Worm (Caenorhabditis elegans) whole organism, L3 larva: ENCODE measurements around the gene nhr-181.

Experiments
- R02D3.7 ChIP-seq: fragments of 150-350 bp; optimal IDR thresholded peaks from 2 replicates; lab custom pipeline; 2014; ENCODE audit warnings: missing biosample characterization, missing genetic modification characterization
- ZK546.5 ChIP-seq: sonication (generic microtip); optimal IDR thresholded peaks from 2 replicates; lab custom pipeline; 2017; ENCODE audit warnings: missing biosample characterization, missing genetic modification characterization
- aly-2 ChIP-seq: fragments of 150-350 bp; optimal IDR thresholded peaks from 2 replicates; lab custom pipeline; 2014; ENCODE audit warnings: missing biosample characterization, missing genetic modification characterization
- ama-1 ChIP-seq: fragments of 150-350 bp; optimal IDR thresholded peaks from 2 replicates; lab custom pipeline; 2018
- ceh-16 ChIP-seq: sonication (generic microtip); optimal IDR thresholded peaks from 2 replicates; lab custom pipeline; 2017; ENCODE audit warnings: missing biosample characterization, missing genetic modification characterization
- ceh-28 ChIP-seq: fragments of 150-350 bp; optimal IDR thresholded peaks from 2 replicates; lab custom pipeline; 2014; ENCODE audit warnings: missing biosample characterization, missing genetic modification reagents, missing genetic modification characterization
- ceh-82 ChIP-seq: fragments of 150-350 bp; optimal IDR thresholded peaks from 2 replicates; lab custom pipeline; 2014; ENCODE audit warnings: missing biosample characterization, missing genetic modification characterization
- ceh-9 ChIP-seq: sonication (generic microtip); optimal IDR thresholded peaks from 2 replicates; lab custom pipeline; 2018; ENCODE audit warnings: missing biosample characterization, missing genetic modification characterization
- daf-12 ChIP-seq: fragments of 150-350 bp; optimal IDR thresholded peaks from 2 replicates; lab custom pipeline; 2014; ENCODE audit warnings: missing biosample characterization, missing genetic modification reagents, missing genetic modification characterization
- egl-27 ChIP-seq: sonication (generic microtip); optimal IDR thresholded peaks from 4 replicates; lab custom pipeline; 2017; ENCODE audit warnings: missing biosample characterization, missing genetic modification reagents, missing genetic modification characterization
- egl-5 ChIP-seq: fragments of 150-350 bp; optimal IDR thresholded peaks from 2 replicates; lab custom pipeline; 2017; ENCODE audit warnings: missing biosample characterization, missing genetic modification reagents, missing genetic modification characterization, inconsistent platforms
- elt-1 ChIP-seq: fragments of 150-350 bp; optimal IDR thresholded peaks from 2 replicates; lab custom pipeline; 2014; ENCODE audit warnings: missing biosample characterization, missing genetic modification characterization
- elt-2 ChIP-seq: sonication (generic microtip); optimal IDR thresholded peaks from 2 replicates; lab custom pipeline; 2016; ENCODE audit warnings: missing genetic modification reagents, mild to moderate bottlenecking, missing genetic modification characterization, missing compliant biosample characterization
- elt-3 ChIP-seq, 3 experiments: fragments of 150-350 bp in 1 of 3; sonication (generic microtip) in 2 of 3; optimal IDR thresholded peaks; 2 replicates in 2 of 3; 4 replicates in 1 of 3; lab custom pipeline; 2014 to 2017; ENCODE audit warnings: missing biosample characterization in 3 of 3, missing genetic modification characterization in 3 of 3
- eor-1 ChIP-seq, 2 experiments: fragments of 150-350 bp; optimal IDR thresholded peaks; 2 replicates each; lab custom pipeline; 2014 to 2018; ENCODE audit warnings: missing biosample characterization in 2 of 2, missing genetic modification characterization in 2 of 2
- fkh-10 ChIP-seq: sonication (generic microtip); optimal IDR thresholded peaks from 2 replicates; lab custom pipeline; 2017; ENCODE audit warnings: missing biosample characterization, missing genetic modification reagents, missing genetic modification characterization
- fkh-2 ChIP-seq: fragments of 150-350 bp; optimal IDR thresholded peaks from 2 replicates; lab custom pipeline; 2014; ENCODE audit warnings: missing biosample characterization, missing genetic modification reagents, missing genetic modification characterization
- fos-1 ChIP-seq: fragments of 150-350 bp; optimal IDR thresholded peaks from 2 replicates; lab custom pipeline; 2014; ENCODE audit warnings: missing biosample characterization, missing genetic modification characterization
- hmg-11 ChIP-seq: sonication (generic microtip); optimal IDR thresholded peaks from 2 replicates; lab custom pipeline; 2016; ENCODE audit warnings: missing genetic modification characterization, missing compliant biosample characterization
- jun-1 ChIP-seq: fragments of 150-350 bp; optimal IDR thresholded peaks from 2 replicates; lab custom pipeline; 2014; ENCODE audit warnings: missing biosample characterization, missing genetic modification reagents, missing genetic modification characterization
- lin-15B ChIP-seq: fragments of 150-350 bp; optimal IDR thresholded peaks from 2 replicates; lab custom pipeline; 2014; ENCODE audit warnings: missing biosample characterization, missing genetic modification characterization
- lin-39 ChIP-seq: fragments of 150-350 bp; optimal IDR thresholded peaks from 2 replicates; lab custom pipeline; 2018; ENCODE audit warnings: missing biosample characterization, missing genetic modification reagents, missing genetic modification characterization
- lsy-12 ChIP-seq: sonication (generic microtip); optimal IDR thresholded peaks from 2 replicates; lab custom pipeline; 2016; ENCODE audit warnings: mild to moderate bottlenecking, missing genetic modification characterization, missing compliant biosample characterization
- mdl-1 ChIP-seq: fragments of 150-350 bp; optimal IDR thresholded peaks from 2 replicates; lab custom pipeline; 2014; ENCODE audit warnings: missing biosample characterization, missing genetic modification characterization
- mml-1 ChIP-seq: fragments of 150-350 bp; sonication (generic microtip); optimal IDR thresholded peaks from 3 replicates; lab custom pipeline; 2014; ENCODE audit warnings: missing biosample characterization, missing genetic modification characterization
- nfya-1 ChIP-seq: sonication (generic microtip); optimal IDR thresholded peaks from 2 replicates; lab custom pipeline; 2017; ENCODE audit warnings: missing genetic modification characterization, mild to moderate bottlenecking, missing compliant biosample characterization, antibody characterized with exemption, moderate library complexity; ENCODE audit not compliant: insufficient read depth
- nhr-11 ChIP-seq: fragments of 150-350 bp; optimal IDR thresholded peaks from 2 replicates; lab custom pipeline; 2014; ENCODE audit warnings: missing biosample characterization, missing genetic modification characterization
- nhr-12 ChIP-seq: fragments of 150-350 bp; optimal IDR thresholded peaks from 2 replicates; lab custom pipeline; 2014; ENCODE audit warnings: missing biosample characterization, missing genetic modification characterization
- nhr-23 ChIP-seq: fragments of 150-350 bp; optimal IDR thresholded peaks from 2 replicates; lab custom pipeline; 2014; ENCODE audit warnings: missing biosample characterization, missing genetic modification reagents, missing genetic modification characterization
- nhr-237 ChIP-seq: fragments of 150-350 bp; optimal IDR thresholded peaks from 2 replicates; lab custom pipeline; 2014; ENCODE audit warnings: missing biosample characterization, missing genetic modification characterization
- nhr-25 ChIP-seq: sonication (generic microtip); optimal IDR thresholded peaks from 2 replicates; lab custom pipeline; 2017; ENCODE audit warnings: missing biosample characterization, missing genetic modification characterization
- nhr-28 ChIP-seq: fragments of 150-350 bp; optimal IDR thresholded peaks from 2 replicates; lab custom pipeline; 2014; ENCODE audit warnings: missing biosample characterization, missing genetic modification characterization
- nhr-43 ChIP-seq: sonication (generic microtip); optimal IDR thresholded peaks from 2 replicates; lab custom pipeline; 2016; ENCODE audit warnings: mild to moderate bottlenecking, missing genetic modification characterization, missing compliant biosample characterization; ENCODE audit not compliant: poor library complexity, severe bottlenecking
- nhr-67 ChIP-seq: fragments of 150-350 bp; optimal IDR thresholded peaks from 2 replicates; lab custom pipeline; 2014; ENCODE audit warnings: missing biosample characterization, missing genetic modification characterization
- nhr-76 ChIP-seq: fragments of 150-350 bp; sonication (generic microtip); optimal IDR thresholded peaks from 5 replicates; lab custom pipeline; 2014; ENCODE audit warnings: missing biosample characterization, missing genetic modification characterization
- nhr-77 ChIP-seq: fragments of 150-350 bp; optimal IDR thresholded peaks from 2 replicates; lab custom pipeline; 2014; ENCODE audit warnings: missing biosample characterization, missing genetic modification characterization
- pha-4 ChIP-seq: fragments of 150-350 bp; optimal IDR thresholded peaks from 2 replicates; lab custom pipeline; 2014; ENCODE audit warnings: missing biosample characterization, missing genetic modification reagents, missing genetic modification characterization
- pqm-1 ChIP-seq: fragments of 150-350 bp; optimal IDR thresholded peaks from 2 replicates; lab custom pipeline; 2017; ENCODE audit warnings: missing biosample characterization, missing genetic modification characterization, inconsistent platforms
- sea-2 ChIP-seq: fragments of 150-350 bp; sonication (generic microtip); optimal IDR thresholded peaks from 4 replicates; lab custom pipeline; 2014; ENCODE audit warnings: missing biosample characterization, missing genetic modification reagents, missing genetic modification characterization
- skn-1 ChIP-seq: fragments of 150-350 bp; optimal IDR thresholded peaks from 2 replicates; lab custom pipeline; 2014; ENCODE audit warnings: missing biosample characterization, missing genetic modification characterization
- snpc-4 ChIP-seq: fragments of 150-350 bp; optimal IDR thresholded peaks from 2 replicates; lab custom pipeline; 2014; ENCODE audit warnings: missing biosample characterization, missing genetic modification characterization
- tbx-2 ChIP-seq: sonication (generic microtip); optimal IDR thresholded peaks from 2 replicates; lab custom pipeline; 2016; ENCODE audit warnings: mild to moderate bottlenecking, missing genetic modification characterization, missing compliant biosample characterization
- unc-39 ChIP-seq: sonication (generic microtip); optimal IDR thresholded peaks from 4 replicates; lab custom pipeline; 2017; ENCODE audit warnings: missing biosample characterization, missing genetic modification characterization
- unc-62 ChIP-seq: fragments of 150-350 bp; sonication (generic microtip); optimal IDR thresholded peaks from 4 replicates; lab custom pipeline; 2014; ENCODE audit warnings: missing biosample characterization, missing genetic modification reagents, missing genetic modification characterization
- zag-1 ChIP-seq: fragments of 150-350 bp; optimal IDR thresholded peaks from 2 replicates; lab custom pipeline; 2014; ENCODE audit warnings: missing biosample characterization, missing genetic modification characterization
- ztf-11 ChIP-seq: fragments of 150-350 bp; optimal IDR thresholded peaks from 2 replicates; lab custom pipeline; 2014; ENCODE audit warnings: missing biosample characterization, missing genetic modification characterization
- ztf-4 ChIP-seq: fragments of 150-350 bp; optimal IDR thresholded peaks from 2 replicates; lab custom pipeline; 2014; ENCODE audit warnings: missing biosample characterization, missing genetic modification characterization

nhr-181 gene

ce11 chrV:4143034-4143433, 48.2 kb downstream of the nhr-181 start:
- TF ChIP-seq sea-2 = no peak
- peak; percentile 67 for TF ChIP-seq snpc-4 (tag; lab: Kevin White, UChicago)
- no peak for TF ChIP-seq ceh-82 (tag; lab: Kevin White, UChicago)
- TF ChIP-seq mml-1 (tag; lab: Kevin White, UChicago) = no peak
- peak; percentile 89 for TF ChIP-seq nfya-1
- no peak for TF ChIP-seq fkh-2 (tag; lab: Kevin White, UChicago)
- no peak for TF ChIP-seq ceh-9
- no peak for TF ChIP-seq nhr-237 (tag; lab: Kevin White, UChicago)
- no peak for TF ChIP-seq ceh-16 (tag; lab: Kevin White, UChicago)
- no peak for TF ChIP-seq tbx-2 (tag; lab: Kevin White, UChicago)
- TF ChIP-seq fkh-10 (GFP tag; lab: Kevin White, UChicago) = peak; percentile 55
- TF ChIP-seq skn-1 (tag; lab: Kevin White, UChicago) = no peak
- TF ChIP-seq egl-5 = peak; percentile 99
- no peak for TF ChIP-seq elt-3 (tag; optimal IDR thresholded peaks at IDR 0.05; lab: Kevin White, UChicago)
- peak; percentile 79 for TF ChIP-seq nhr-25 (tag; lab: Kevin White, UChicago)
- no peak for TF ChIP-seq ZK546.5 (tag; lab: Kevin White, UChicago)
- no peak for TF ChIP-seq unc-39 (tag; lab: Kevin White, UChicago)
- TF ChIP-seq jun-1 (tag; lab: Kevin White, UChicago) = peak; percentile 71
- no peak for TF ChIP-seq nhr-77
- no peak for TF ChIP-seq ztf-4
- no peak for TF ChIP-seq nhr-11
- TF ChIP-seq ama-1 (lab: Kevin White, UChicago) = no peak
- peak; percentile 47 for TF ChIP-seq lsy-12 (tag; lab: Kevin White, UChicago)
- TF ChIP-seq nhr-23 (tag; lab: Kevin White, UChicago) = peak; percentile 87
- TF ChIP-seq ztf-11 (tag; lab: Kevin White, UChicago) = no peak
- peak; percentile 80 for TF ChIP-seq lin-15B (tag; lab: Kevin White, UChicago)
- TF ChIP-seq eor-1 (tag; optimal IDR thresholded peaks at IDR 0.05; lab: Kevin White, UChicago) = no peak
- TF ChIP-seq fos-1 = no peak
- no peak for TF ChIP-seq mdl-1
- peak; percentile 54 for TF ChIP-seq nhr-43 (tag; lab: Kevin White, UChicago)
- TF ChIP-seq lin-39 = peak; percentile 67
- TF ChIP-seq elt-1 = no peak
- no peak for TF ChIP-seq nhr-67 (tag; lab: Kevin White, UChicago)
- TF ChIP-seq nhr-76 = no peak
- TF ChIP-seq zag-1 (tag; lab: Kevin White, UChicago) = no peak
- no peak for TF ChIP-seq egl-27 (tag; lab: Kevin White, UChicago)
- TF ChIP-seq nhr-12 (tag; lab: Kevin White, UChicago) = no peak
- peak; percentile 57 for TF ChIP-seq hmg-11 (tag; lab: Kevin White, UChicago)
- peak; percentile 88 for TF ChIP-seq elt-2 (tag; lab: Kevin White, UChicago)
- no peak for TF ChIP-seq nhr-28 (tag; lab: Kevin White, UChicago)
- peak; percentile 87 for TF ChIP-seq pqm-1
- TF ChIP-seq aly-2 (tag; lab: Kevin White, UChicago) = no peak
- TF ChIP-seq R02D3.7 (tag; lab: Kevin White, UChicago) = no peak
- peak; percentile 63 for TF ChIP-seq ceh-28
- no peak for TF ChIP-seq daf-12
- TF ChIP-seq pha-4 (tag; lab: Kevin White, UChicago) = peak; percentile 85
- no peak for TF ChIP-seq unc-62 (GFP tag; lab: Kevin White, UChicago)

ce11 chrV:4144205-4144604, 49.4 kb downstream of the nhr-181 start, which contains the start of gene Y45G5AL.1:
Gene Y45G5AL.1 (plus strand): TSS chrV:4144505.
- TF ChIP-seq egl-5 (no peak), mdl-1 (no peak), nhr-28 (tag; lab: Kevin White, UChicago) (no peak), tbx-2 (tag; lab: Kevin White, UChicago) (no peak), R02D3.7 (tag; lab: Kevin White, UChicago) (no peak), eor-1 (tag; optimal IDR thresholded peaks at IDR 0.05; lab: Kevin White, UChicago) (no peak), nfya-1 (no peak), nhr-43 (tag; lab: Kevin White, UChicago) (no peak), elt-2 (tag; lab: Kevin White, UChicago) (no peak), nhr-25 (tag; lab: Kevin White, UChicago) (no peak), daf-12 (no peak), ama-1 (lab: Kevin White, UChicago) (no peak), skn-1 (tag; lab: Kevin White, UChicago) (no peak), elt-3 (tag; optimal IDR thresholded peaks at IDR 0.05; lab: Kevin White, UChicago) (no peak), jun-1 (tag; lab: Kevin White, UChicago) (no peak), ztf-11 (tag; lab: Kevin White, UChicago) (no peak)
